Fruit fly (Drosophila melanogaster): ENCODE measurements around the gene CG11586.

Gene CG11586

dm6 chr3L:4282627-4283026, 20.4 kb upstream of the CG11586 start, which contains the start of gene CG11583 (continued):
- TF ChIP-seq ind (GFP tag; optimal IDR thresholded peaks at IDR 0.05) (peak; percentile 36), disco-r (GFP tag; optimal IDR thresholded peaks at IDR 0.05) (no peak), btn (GFP tag; optimal IDR thresholded peaks at IDR 0.05) (no peak), CG3163 (GFP tag; optimal IDR thresholded peaks at IDR 0.05) (peak; percentile 17), CG10959 (GFP tag; IDR thresholded peaks at IDR 0.05) (no peak), lbe (GFP tag; optimal IDR thresholded peaks at IDR 0.05) (peak; percentile 39), jigr1 (GFP tag; IDR thresholded peaks at IDR 0.05) (no peak), CG10979 (tag; optimal IDR thresholded peaks at IDR 0.05) (no peak), luna (GFP tag; optimal IDR thresholded peaks at IDR 0.05) (no peak), sna (GFP tag; IDR thresholded peaks at IDR 0.05; ENCODE audit: partially characterized antibody) (no peak), Bgb (GFP tag; IDR thresholded peaks at IDR 0.05; ENCODE audit: partially characterized antibody) (no peak), MTF-1 (GFP tag; optimal IDR thresholded peaks at IDR 0.05; ENCODE audit: borderline replicate concordance) (no peak), CG14667 (GFP tag; IDR thresholded peaks at IDR 0.05) (no peak), chn (GFP tag; optimal IDR thresholded peaks at IDR 0.05) (peak; percentile 38), pum (GFP tag; optimal IDR thresholded peaks at IDR 0.05) (no peak), aop (GFP tag; IDR thresholded peaks at IDR 0.05) (no peak), gfzf (GFP tag; optimal IDR thresholded peaks at IDR 0.05) (peak; percentile 32), CG7839 (tag; optimal IDR thresholded peaks at IDR 0.05) (no peak), CG11085 (GFP tag; IDR thresholded peaks at IDR 0.05) (no peak), ham (GFP tag; IDR thresholded peaks at IDR 0.05) (no peak), peb (GFP tag; IDR thresholded peaks at IDR 0.05) (no peak), CG14441 (GFP tag; IDR thresholded peaks at IDR 0.05) (no peak), ato (GFP tag; IDR thresholded peaks at IDR 0.05; ENCODE audit: partially characterized antibody) (no peak), crp (GFP tag; optimal IDR thresholded peaks at IDR 0.05) (peak in 1 of 2 experiments; percentile 9), sug (tag; optimal IDR thresholded peaks at IDR 0.05) (no peak), Hr78 (GFP tag; optimal IDR thresholded peaks at IDR 0.05) (no peak), Aef1 (GFP tag; IDR thresholded peaks at IDR 0.05) (no peak), CG4404 (GFP tag; IDR thresholded peaks at IDR 0.05) (no peak), Xrp1 (GFP tag; IDR thresholded peaks at IDR 0.05) (peak; percentile 35; the same call in 1 of the 2 replicates), CG3407 (GFP tag; optimal IDR thresholded peaks at IDR 0.05) (no peak), ssp (GFP tag; IDR thresholded peaks at IDR 0.05) (no peak), D19A (tag; optimal IDR thresholded peaks at IDR 0.05) (no peak), Dad (GFP tag; optimal IDR thresholded peaks at IDR 0.05) (peak; percentile 35), CG3281 (GFP tag; optimal IDR thresholded peaks at IDR 0.05) (peak; percentile 86), CG9817 (tag; optimal IDR thresholded peaks at IDR 0.05) (no peak), Dek (tag; optimal IDR thresholded peaks at IDR 0.05) (peak; percentile 1), CG16779 (GFP tag; IDR thresholded peaks at IDR 0.05) (0 out of 2 replicates have a peak, but pooled peaks have one; percentile 2), chm (GFP tag; IDR thresholded peaks at IDR 0.05) (no peak), CG7987 (GFP tag; optimal IDR thresholded peaks at IDR 0.05) (peak; percentile 48), Dip3 (GFP tag; optimal IDR thresholded peaks at IDR 0.05) (peak; percentile 54), ftz-f1 (GFP tag; optimal IDR thresholded peaks at IDR 0.05) (peak; percentile 48), Kr (GFP tag; optimal IDR thresholded peaks at IDR 0.05) (no peak), grau (tag; optimal IDR thresholded peaks at IDR 0.05) (no peak), jumu (GFP tag; optimal IDR thresholded peaks at IDR 0.05) (peak; percentile 29), dmrt99B (tag; optimal IDR thresholded peaks at IDR 0.05) (no peak), sens (GFP tag) (peak; percentile 93), Atf3 (GFP tag; optimal IDR thresholded peaks at IDR 0.05) (no peak), al (GFP tag; IDR thresholded peaks at IDR 0.05) (no peak), gcm2 (GFP tag; optimal IDR thresholded peaks at IDR 0.05) (no peak), dmrt11E (tag; optimal IDR thresholded peaks at IDR 0.05) (no peak), kah (GFP tag; optimal IDR thresholded peaks at IDR 0.05) (no peak), CkIIα-i1 (GFP tag; IDR thresholded peaks at IDR 0.05) (no peak)

All from whole organism, embryonic.